Fruit fly (Drosophila melanogaster): ENCODE results near the gene Obp69a.

The Obp69a gene

DNA sequence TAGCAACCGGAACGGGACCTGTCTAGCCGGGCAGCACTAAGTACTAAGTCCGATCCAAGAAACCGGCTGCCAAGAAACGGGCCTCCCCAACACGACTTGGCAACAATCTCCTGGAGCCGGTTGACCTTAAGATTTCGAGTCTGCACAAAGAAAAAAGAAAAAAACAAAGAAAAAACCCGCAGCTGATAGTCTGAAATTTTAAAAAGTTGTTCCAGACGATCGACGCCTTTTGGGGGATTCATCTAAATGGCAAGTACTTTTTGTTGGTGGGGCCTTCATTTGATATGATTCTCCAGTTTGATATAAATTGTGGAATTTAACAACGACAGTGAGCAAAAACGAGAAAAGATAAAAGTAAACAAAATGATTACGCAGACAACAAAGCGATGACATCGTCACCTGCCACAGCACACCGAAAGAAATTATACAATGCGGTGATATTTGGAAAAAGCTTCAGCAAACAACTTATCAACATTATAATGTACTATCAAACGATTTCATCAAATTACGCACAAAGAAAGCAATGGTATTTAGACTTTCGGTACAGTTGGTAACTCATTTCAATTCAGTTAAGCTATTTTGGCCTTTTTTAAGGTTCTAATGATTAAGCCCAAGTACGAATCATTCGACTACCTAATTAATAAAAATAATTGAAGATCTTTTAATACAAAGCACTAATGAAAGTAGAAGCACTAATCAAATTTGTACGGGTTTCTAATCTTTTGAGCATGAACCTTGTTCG is 14.7 kb downstream of the Obp69a start (continued):
- TF ChIP-seq CG1621 (tag; optimal IDR thresholded peaks at IDR 0.05) (no peak), esn (GFP tag; optimal IDR thresholded peaks at IDR 0.05) (peak; percentile 78), Smox (GFP tag; optimal IDR thresholded peaks at IDR 0.05) (no peak), vri (GFP tag; optimal IDR thresholded peaks at IDR 0.05) (peak; percentile 67), CG15336 (GFP tag; IDR thresholded peaks at IDR 0.05) (no peak), CG6163 (GFP tag; IDR thresholded peaks at IDR 0.05) (0 out of 3 replicates have a peak, but pooled peaks have one; percentile 26), CG3032 (tag; optimal IDR thresholded peaks at IDR 0.05) (peak; percentile 59), OdsH (GFP tag; optimal IDR thresholded peaks at IDR 0.05) (peak; percentile 68), fd85E (GFP tag; optimal IDR thresholded peaks at IDR 0.05) (no peak), CG10631 (GFP tag; optimal IDR thresholded peaks at IDR 0.05) (peak; percentile 47), cyc (GFP tag; optimal IDR thresholded peaks at IDR 0.05) (peak; percentile 65), Lpt (GFP tag; optimal IDR thresholded peaks at IDR 0.05) (no peak), lz (GFP tag; optimal IDR thresholded peaks at IDR 0.05) (peak; percentile 67), CG3919 (GFP tag; optimal IDR thresholded peaks at IDR 0.05) (peak; percentile 68), CG10669 (GFP tag; optimal IDR thresholded peaks at IDR 0.05) (peak; percentile 57), spab (GFP tag; optimal IDR thresholded peaks at IDR 0.05) (peak; percentile 43), topi (GFP tag; optimal IDR thresholded peaks at IDR 0.05) (peak; percentile 79), CG6792 (GFP tag; optimal IDR thresholded peaks at IDR 0.05) (peak; percentile 51), CG9139 (GFP tag; optimal IDR thresholded peaks at IDR 0.05) (peak; percentile 7), CG6854 (GFP tag; optimal IDR thresholded peaks at IDR 0.05) (no peak), CG6276 (GFP tag; optimal IDR thresholded peaks at IDR 0.05) (no peak), Sox102F (GFP tag; optimal IDR thresholded peaks at IDR 0.05) (no peak), Ets96B (tag; optimal IDR thresholded peaks at IDR 0.05) (peak; percentile 42), dac (GFP tag; optimal IDR thresholded peaks at IDR 0.05) (no peak), fd59A (GFP tag; optimal IDR thresholded peaks at IDR 0.05) (peak; percentile 43), eg (GFP tag; IDR thresholded peaks at IDR 0.05) (no peak), Hr39 (GFP tag; optimal IDR thresholded peaks at IDR 0.05) (peak; percentile 73), CG4318 (GFP tag; optimal IDR thresholded peaks at IDR 0.05) (no peak), CG8319 (GFP tag; optimal IDR thresholded peaks at IDR 0.05) (peak; percentile 61), Eip75B (GFP tag; optimal IDR thresholded peaks at IDR 0.05) (peak; percentile 50), Hr38 (GFP tag; optimal IDR thresholded peaks at IDR 0.05) (no peak), pdm3 (GFP tag; optimal IDR thresholded peaks at IDR 0.05) (no peak), CG31627 (GFP tag; optimal IDR thresholded peaks at IDR 0.05) (peak; percentile 78), CG16779 (tag; optimal IDR thresholded peaks at IDR 0.05) (no peak), CG8119 (GFP tag; IDR thresholded peaks at IDR 0.05) (no peak), achi (GFP tag; optimal IDR thresholded peaks at IDR 0.05) (peak; percentile 40), fkh (GFP tag; optimal IDR thresholded peaks at IDR 0.05) (no peak)

DNA sequence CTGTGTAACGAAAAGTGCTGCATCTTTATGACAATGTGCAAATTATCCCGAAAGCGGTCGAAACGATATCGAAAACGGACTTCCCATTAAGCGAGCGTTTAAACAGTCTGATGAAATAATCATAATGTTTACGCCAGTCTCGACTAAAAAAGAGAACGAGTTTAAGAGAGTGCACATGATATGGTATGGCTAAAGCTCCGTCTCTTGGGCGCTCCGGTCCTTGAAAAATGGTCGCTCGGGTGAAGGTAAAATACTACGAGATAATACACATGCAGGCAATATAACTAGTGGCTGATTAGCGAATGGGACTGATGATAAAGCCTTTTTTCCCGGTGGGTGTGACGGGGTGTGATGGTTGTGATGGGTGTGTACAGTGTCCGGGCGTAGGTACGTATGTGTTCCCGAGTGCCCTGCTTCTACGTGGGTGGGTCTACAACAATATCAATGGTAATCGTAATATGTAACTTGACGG is 15.3 kb downstream of the Obp69a start:
- TF ChIP-seq CG1621 (tag; optimal IDR thresholded peaks at IDR 0.05) = peak; percentile 0
- TF ChIP-seq cyc (GFP tag; optimal IDR thresholded peaks at IDR 0.05) = no peak
- no peak for TF ChIP-seq net (GFP tag; optimal IDR thresholded peaks at IDR 0.05)
- TF ChIP-seq CG6163 (GFP tag; IDR thresholded peaks at IDR 0.05) = no peak
- no peak for TF ChIP-seq Gug (GFP tag; IDR thresholded peaks at IDR 0.05)
- no peak for TF ChIP-seq CG3032 (tag; optimal IDR thresholded peaks at IDR 0.05)
- TF ChIP-seq CG6808 (GFP tag; optimal IDR thresholded peaks at IDR 0.05) = no peak
- no peak for TF ChIP-seq Hr39 (GFP tag; optimal IDR thresholded peaks at IDR 0.05)
- no peak for TF ChIP-seq CG7368 (GFP tag; optimal IDR thresholded peaks at IDR 0.05)
- no peak for TF ChIP-seq CG11902 (GFP tag; optimal IDR thresholded peaks at IDR 0.05)
- no peak for TF ChIP-seq fd59A (GFP tag; optimal IDR thresholded peaks at IDR 0.05)
- peak; percentile 2 for TF ChIP-seq Eip78C (GFP tag)
- no peak for TF ChIP-seq CG11294 (GFP tag; IDR thresholded peaks at IDR 0.05)
